Worm (Caenorhabditis elegans) whole organism, L4 larva: Measurements from ENCODE around the gene fpn-1.2.

Source experiments
- aha-1 ChIP-seq: fragments of 150-350 bp; peaks from one replicate; lab custom pipeline; 2014; ENCODE audit warnings: missing biosample characterization, missing genetic modification characterization
- dmd-9 ChIP-seq: fragments of 200-800 bp; sonication (Bioruptor generic); IDR thresholded peaks from 2 replicates; pipeline ENCODE4 v1.3.6; 2022; ENCODE audit warnings: missing genetic modification reagents, missing genetic modification characterization, missing compliant biosample characterization
- dve-1 ChIP-seq: sonication (generic microtip); optimal IDR thresholded peaks from 2 replicates; lab custom pipeline; 2017; ENCODE audit warnings: antibody characterized with exemption, mild to moderate bottlenecking, missing genetic modification characterization, missing compliant biosample characterization; ENCODE audit not compliant: insufficient read depth
- nhr-28 ChIP-seq: fragments of 150-350 bp; optimal IDR thresholded peaks from 2 replicates; lab custom pipeline; 2014; ENCODE audit warnings: missing biosample characterization, missing genetic modification characterization
- nhr-76 ChIP-seq: fragments of 150-350 bp; optimal IDR thresholded peaks from 2 replicates; lab custom pipeline; 2014; ENCODE audit warnings: missing biosample characterization, missing genetic modification characterization
- php-3 ChIP-seq: fragments of 200-800 bp; sonication (Bioruptor generic); IDR thresholded peaks from 2 replicates; pipeline ENCODE4 v1.3.6; 2022; ENCODE audit warnings: missing genetic modification reagents, missing genetic modification characterization, missing compliant biosample characterization
- unc-62 ChIP-seq, 3 experiments: fragments of 150-350 bp in 1 of 3; sonication (generic microtip); optimal IDR thresholded peaks in 2 of 3; peaks in 1 of 3; 1 replicate in 1 of 3; 2 replicates in 2 of 3; lab custom pipeline; 2014 to 2017; ENCODE audit warnings: missing biosample characterization in 3 of 3, missing genetic modification characterization in 3 of 3, missing genetic modification reagents in 3 of 3, missing genotype in 1 of 3
- ztf-11 ChIP-seq: fragments of 150-350 bp; optimal IDR thresholded peaks from 2 replicates; lab custom pipeline; 2014; ENCODE audit warnings: missing biosample characterization, missing genetic modification characterization

DNA sequence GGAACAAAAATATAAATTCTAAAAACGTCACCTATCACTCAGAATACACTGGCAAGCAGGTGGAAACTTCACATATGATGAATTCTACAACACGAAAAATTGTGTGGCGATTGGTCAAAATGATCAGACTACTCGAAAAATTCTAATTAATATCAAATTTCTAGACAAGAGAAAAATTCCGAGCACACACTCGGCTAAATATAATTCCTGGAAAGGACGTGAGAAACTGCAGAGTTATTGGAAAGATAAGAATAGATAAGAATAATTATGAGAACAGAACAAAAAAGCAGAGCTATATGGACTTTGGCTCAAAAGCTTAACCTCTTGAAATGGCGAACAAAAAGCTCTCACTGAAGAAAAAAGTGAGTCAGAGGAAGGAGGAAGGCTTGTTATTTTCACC, 22.8 kb upstream of the fpn-1.2 start:
- no peak for TF ChIP-seq php-3 (GFP tag; lab: Robert Waterston, UW)
- TF ChIP-seq dve-1 (tag; lab: Kevin White, UChicago): no peak
- no peak for TF ChIP-seq nhr-76 (tag; lab: Kevin White, UChicago)
- TF ChIP-seq dmd-9 (GFP tag; lab: Robert Waterston, UW): no peak
- TF ChIP-seq aha-1 (tag; lab: Kevin White, UChicago): no peak
- no peak for TF ChIP-seq ztf-11
- TF ChIP-seq nhr-28 (tag; lab: Kevin White, UChicago): no peak
- TF ChIP-seq unc-62 (GFP tag; optimal IDR thresholded peaks at IDR 0.05 in 1 of 2; lab: Kevin White, UChicago): no peak
- no peak for TF ChIP-seq unc-62 (tag; optimal IDR thresholded peaks at IDR 0.05; lab: Kevin White, UChicago)
